Fruit fly (Drosophila melanogaster): ENCODE data around the gene CG34280.

Gene CG34280

DNA sequence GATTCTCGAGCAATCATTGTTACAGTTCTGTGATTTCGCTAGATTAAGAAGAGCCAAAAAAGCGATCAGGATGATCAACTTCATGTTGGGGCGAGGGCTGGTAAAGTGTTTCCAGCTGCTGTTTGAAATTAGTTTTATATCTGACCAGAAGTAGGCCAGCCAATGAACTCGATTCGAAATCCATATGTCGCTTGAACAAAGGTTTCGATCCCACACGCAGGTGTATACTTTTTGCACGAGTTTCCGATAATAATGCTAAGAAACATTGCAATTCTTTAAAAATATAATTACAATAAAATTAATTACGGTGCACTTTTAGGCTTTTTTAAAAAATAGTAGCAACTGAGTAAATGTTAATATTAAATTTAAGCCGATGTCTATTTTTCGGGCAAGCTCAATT, at the start of gene CG34280:
Gene CG34280, minus strand, starts transcription at position 101 of the 400 bp plus-strand sequence.
- TF ChIP-seq noc (tag; optimal IDR thresholded peaks at IDR 0.05) = no peak

DNA sequence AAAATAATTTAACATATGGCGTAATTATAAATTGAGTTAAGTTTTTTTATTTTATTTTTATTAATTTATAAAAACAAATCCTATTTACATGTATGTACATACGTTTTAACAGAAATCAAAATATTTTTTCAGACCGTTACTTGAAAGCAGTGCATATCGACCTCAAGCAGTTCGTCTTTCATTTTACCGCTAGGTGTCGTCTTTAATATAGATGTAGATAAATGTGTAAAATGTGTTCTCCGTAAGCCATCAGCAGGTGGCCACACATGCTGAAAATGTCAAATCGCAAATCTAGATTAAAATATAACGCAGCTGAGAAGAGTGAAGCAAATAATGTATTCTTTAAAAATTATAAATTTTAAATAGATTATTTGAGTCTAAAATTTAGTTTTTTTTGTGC, 45.9 kb upstream of the CG34280 start:
- no peak for TF ChIP-seq noc (tag; optimal IDR thresholded peaks at IDR 0.05)

DNA sequence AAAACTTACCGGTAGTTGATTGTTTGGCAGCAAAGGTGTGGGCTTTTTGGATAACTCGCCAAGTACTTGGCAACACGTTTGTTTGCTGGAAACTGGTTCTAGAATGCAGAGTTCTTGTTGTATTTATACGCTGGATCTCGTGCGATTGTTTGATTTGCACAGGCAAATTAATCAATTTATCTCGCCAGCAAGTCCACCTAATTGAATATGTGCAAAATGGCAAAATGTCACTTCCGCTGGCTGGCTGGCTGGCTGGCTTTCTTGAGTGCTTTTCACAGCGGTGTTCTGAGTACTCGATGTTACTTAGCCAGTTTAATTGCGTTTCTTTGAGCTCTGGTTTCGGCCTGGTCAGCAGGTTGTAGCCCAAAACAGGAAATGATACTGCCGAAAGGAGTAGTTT, 45.2 kb upstream of the CG34280 start, which contains the start of gene Eh:
Gene Eh, minus strand, starts transcription at position 101 of the 400 bp plus-strand sequence.
- TF ChIP-seq noc (tag; optimal IDR thresholded peaks at IDR 0.05) = no peak

DNA sequence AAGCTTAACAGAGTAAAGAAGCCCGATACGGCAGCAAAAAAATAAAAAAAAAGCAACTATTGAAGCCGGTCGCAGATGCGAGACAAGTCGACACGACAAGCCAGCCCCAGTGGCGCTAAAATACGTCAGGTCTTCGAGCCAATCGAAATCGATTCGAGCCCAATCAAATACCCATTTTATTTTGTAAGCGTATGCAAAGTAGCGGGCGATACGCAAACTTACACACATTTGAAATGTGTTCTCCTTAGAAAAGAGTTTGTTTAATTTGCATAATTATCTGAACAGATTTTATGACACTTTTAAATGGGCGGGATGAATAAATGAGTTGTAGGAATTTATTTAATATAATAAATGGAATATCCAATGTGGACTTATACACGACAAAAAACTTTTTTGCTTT, 44.1 kb upstream of the CG34280 start:
- TF ChIP-seq noc (tag; optimal IDR thresholded peaks at IDR 0.05) = no peak

DNA sequence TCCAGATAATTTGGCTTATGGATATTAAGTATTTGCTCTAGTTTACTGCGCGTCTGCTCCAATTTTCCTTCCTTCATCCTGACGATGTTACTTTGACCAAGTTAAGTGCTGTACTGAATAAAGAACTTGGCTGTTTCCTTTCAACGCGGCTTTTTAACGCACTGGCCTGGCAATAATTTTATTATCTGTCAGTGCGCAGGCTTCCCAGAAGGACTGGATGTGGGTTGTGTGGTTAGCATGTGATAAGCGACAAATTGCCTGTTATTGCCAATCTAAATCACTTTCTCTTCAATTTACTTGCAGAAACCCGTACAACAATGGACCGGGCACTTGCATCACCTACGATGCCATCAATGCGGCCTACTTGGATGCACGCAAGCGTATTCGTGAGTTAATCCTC, 37.1 kb upstream of the CG34280 start, which contains the start of gene CG14331:
Gene CG14331, minus strand, starts transcription at position 101 of the 400 bp plus-strand sequence.
- TF ChIP-seq noc (tag; optimal IDR thresholded peaks at IDR 0.05) = no peak

DNA sequence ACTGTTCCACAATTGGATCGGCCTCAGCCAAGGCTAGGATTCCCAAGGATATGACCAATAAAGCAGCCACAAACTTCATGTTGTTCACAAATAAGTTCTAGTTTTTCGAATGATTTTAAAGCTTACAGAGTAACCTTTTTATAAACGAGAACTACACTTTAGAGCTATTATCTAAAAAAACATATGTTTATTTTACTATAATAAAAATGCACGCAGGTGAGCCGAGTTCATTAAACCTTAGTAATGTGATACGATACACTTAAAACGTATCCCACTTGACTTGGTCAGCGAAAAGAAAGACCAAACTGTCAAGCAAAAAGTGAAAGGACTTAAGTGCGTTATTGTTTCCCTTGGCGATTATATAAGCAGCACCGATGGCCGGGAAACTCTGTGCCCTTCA, 30.8 kb upstream of the CG34280 start, which contains the start of gene CG44090:
Gene CG44090, minus strand, starts transcription at position 101 of the 400 bp plus-strand sequence.
- no peak for TF ChIP-seq noc (tag; optimal IDR thresholded peaks at IDR 0.05)

DNA sequence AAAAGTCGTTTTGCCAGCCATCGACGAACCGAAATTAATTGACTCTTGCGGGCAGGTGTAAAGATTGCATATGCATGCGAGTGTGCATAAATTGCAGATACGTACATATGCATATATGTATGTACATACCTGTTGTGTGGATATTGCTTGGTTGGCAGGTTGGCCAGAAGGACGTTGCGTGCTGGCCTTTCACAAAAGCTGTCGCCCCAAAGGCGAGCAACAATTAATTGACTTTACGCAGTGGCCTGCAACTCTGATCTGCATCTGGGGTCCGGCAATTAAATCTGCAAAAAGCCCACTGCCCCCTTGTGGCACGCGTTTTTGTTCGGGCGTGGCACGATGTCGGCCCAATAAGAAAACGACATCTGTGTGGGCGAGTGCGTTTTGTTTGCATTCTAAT, 29.6 kb upstream of the CG34280 start:
- TF ChIP-seq noc (tag; optimal IDR thresholded peaks at IDR 0.05) = no peak

DNA sequence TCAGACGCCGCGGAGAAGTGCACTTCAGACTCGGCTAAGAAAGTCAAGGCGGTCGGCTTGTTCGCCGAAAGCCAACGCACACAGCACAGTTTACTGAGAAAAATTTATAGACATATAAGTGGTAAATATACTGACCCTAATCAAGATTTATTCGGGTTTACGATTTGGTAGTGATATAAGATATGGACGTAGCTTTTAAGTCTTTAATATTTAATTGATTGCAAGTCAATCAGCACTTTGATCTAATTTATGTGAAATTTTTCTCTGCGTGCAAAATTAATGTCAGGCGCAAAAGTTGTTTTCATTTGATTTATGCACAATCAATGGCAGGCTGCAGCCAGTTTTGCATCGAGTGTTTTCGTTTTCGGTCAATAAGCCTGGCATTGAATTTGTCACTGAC, 27.0 kb upstream of the CG34280 start:
- TF ChIP-seq noc (tag; optimal IDR thresholded peaks at IDR 0.05) = no peak

DNA sequence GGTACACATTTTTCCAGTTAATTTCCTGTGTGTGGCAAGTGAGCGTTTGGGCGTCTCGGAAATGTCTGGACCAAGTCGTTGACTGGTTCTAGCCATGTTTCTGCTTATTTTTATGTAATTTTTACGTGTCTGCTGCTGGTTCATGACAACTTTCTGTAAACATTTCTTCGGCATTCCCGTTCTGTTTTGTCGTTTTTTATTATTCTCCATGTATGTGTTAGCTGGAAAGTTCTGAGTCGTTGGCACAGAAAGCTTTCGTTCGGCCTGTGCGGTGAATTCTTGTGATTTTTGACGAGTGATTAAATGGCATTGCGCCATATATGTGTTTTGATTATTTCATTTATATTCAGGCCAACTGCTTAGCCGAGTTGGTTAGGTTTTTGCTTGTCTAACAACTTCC, 22.7 kb upstream of the CG34280 start:
- no peak for TF ChIP-seq noc (tag; optimal IDR thresholded peaks at IDR 0.05)

DNA sequence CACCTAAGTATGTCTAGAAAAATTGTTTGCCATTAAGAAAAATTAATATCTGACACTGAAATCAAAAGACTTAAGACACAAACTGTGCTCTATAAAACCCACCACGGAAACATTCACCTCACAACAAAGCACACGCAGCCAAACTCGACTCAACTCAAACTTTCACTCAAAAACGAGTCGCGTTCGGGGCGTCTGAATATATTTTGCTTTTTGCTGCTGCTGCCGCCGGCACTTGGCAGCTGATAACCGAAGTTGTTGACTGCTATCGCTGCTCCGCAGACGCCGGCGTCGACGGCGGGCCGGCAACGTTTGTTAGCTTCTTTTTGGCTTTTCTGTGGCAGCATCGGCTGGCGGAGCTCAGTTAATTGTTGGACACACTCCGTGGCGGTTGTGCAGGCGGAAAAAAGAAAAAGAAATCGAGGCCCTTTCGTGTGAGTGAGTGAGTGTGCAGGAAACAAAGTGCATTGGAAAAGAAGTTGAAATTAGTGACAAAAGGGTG, 21.9 kb upstream of the CG34280 start, which contains the start of gene cysu:
Gene cysu, plus strand, starts transcription at position 352 of the 499 bp plus-strand sequence.
- TF ChIP-seq noc (tag; optimal IDR thresholded peaks at IDR 0.05) = no peak

DNA sequence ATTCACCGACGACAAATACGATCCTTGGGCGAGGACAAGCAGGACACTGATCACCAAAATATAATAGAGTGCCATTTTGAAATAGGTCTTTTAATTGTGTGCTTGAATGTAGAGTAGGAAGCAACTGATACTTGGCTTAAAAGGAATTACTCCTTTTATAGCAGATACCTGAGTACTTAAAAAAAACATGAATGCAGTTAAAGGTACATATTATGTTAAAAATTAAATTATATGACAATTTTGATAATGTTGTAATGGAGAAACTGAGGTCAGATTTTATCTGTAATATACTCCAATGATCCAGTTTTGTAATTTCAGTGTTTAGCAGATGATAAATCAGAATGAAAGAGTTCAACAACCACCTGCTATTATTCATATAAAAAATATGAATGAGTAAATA, 18.6 kb upstream of the CG34280 start, which contains the start of gene CG14332:
Gene CG14332, minus strand, starts transcription at position 101 of the 400 bp plus-strand sequence.
- TF ChIP-seq noc (tag; optimal IDR thresholded peaks at IDR 0.05) = no peak

DNA sequence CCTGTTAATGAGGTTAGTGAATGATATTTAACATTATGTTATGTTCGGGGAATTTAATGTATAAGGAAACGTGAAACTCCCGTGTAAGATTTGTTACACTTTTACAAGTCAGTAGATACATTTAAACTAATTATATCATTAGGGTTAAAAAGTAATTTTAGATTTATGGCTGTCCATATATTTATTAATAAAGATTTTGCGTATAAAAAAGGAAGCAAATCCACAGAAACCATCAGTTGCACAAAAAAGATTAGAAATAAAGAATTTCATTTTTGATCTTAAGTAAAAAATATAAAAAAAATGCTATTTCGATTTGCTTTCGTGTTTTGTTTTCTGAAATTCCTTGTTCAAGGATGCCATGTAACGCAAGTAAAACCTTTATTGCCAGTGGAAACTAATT, 16.8 kb upstream of the CG34280 start, which contains the start of gene CG42835:
Gene CG42835, plus strand, starts transcription at position 301 of the 400 bp plus-strand sequence.
- no peak for TF ChIP-seq noc (tag; optimal IDR thresholded peaks at IDR 0.05)

DNA sequence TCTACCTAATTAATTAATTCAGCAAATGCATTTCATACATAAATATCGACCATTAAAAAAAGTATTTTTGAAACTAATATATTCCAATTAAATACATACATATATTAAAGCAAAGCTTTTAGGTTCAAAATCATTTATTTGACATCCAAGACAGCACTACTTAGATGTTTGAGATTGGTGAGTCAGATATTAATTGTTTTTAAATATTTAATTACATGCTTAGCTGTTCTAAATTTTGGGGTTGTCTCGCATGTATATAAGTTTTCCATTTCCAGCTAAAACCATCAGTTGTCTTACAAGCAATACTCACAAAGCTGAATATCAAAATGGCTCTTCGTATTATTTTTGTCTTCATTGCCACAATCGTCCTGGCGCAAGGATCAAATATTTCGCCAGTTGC, 14.9 kb upstream of the CG34280 start, which contains the start of gene CG42834:
Gene CG42834, plus strand, starts transcription at position 301 of the 400 bp plus-strand sequence.
- no peak for TF ChIP-seq noc (tag; optimal IDR thresholded peaks at IDR 0.05)

DNA sequence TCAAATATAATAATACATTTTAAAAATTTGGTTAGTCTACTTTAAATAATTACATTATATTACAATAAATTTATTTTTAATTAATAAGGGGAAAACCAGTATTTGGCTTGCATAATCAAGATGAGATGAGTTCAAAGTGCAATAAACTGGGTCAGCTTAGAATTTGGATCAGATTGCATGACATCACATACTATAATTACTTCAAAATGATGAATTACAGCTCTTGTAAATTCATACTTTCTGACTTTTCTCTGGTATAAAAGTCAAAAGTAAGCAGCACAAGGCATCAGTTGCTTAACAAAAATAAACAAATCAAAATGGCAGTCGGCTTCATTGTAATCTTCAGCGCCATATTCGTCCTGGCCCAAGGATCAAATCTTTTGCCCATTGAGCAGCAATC, 13.6 kb upstream of the CG34280 start, which contains the start of gene CG33333:
Gene CG33333, plus strand, starts transcription at position 301 of the 400 bp plus-strand sequence.
- no peak for TF ChIP-seq noc (tag; optimal IDR thresholded peaks at IDR 0.05)

DNA sequence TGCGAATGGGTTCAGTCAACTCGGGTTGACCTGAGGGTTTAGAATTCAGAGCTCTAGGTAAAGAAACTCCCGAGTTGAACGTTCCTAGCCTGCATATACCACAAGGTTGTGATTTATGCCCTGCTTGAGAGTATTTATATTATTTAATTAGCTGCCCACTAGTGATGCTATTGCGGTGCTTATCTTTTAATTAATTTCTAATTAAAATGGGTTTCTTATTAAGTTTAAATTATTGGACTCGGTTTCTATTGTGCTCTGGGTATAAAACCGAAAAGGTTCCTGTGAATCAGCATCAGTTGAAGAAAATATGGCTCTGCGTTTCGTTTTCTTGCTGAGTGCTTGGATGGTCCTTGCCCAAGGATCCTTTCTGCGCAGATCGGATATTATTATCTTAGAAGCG, 11.9 kb upstream of the CG34280 start, which contains the start of gene CG5866:
Gene CG5866, plus strand, starts transcription at position 301 of the 400 bp plus-strand sequence.
- no peak for TF ChIP-seq noc (tag; optimal IDR thresholded peaks at IDR 0.05)

DNA sequence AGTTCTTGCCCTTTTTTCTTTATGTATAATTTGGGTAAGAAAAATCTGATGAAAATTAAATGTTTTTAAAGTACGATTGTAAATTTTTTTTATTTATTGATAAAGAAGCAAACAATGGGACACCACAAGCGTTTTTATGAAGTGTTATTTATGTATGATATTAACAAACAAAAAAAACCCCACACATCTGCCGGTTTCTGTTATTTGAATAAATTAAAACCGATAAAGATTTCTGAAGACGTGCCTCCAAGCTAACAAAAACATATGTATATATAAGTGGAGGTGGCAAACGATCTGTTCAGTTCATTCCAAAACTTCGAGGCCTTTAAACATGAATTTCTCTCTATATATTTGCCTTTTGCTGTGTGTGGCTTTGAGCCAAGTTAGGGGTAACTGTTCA, 10.1 kb upstream of the CG34280 start, which contains the start of gene CG42822:
Gene CG42822, plus strand, starts transcription at position 301 of the 400 bp plus-strand sequence.
- no peak for TF ChIP-seq noc (tag; optimal IDR thresholded peaks at IDR 0.05)

DNA sequence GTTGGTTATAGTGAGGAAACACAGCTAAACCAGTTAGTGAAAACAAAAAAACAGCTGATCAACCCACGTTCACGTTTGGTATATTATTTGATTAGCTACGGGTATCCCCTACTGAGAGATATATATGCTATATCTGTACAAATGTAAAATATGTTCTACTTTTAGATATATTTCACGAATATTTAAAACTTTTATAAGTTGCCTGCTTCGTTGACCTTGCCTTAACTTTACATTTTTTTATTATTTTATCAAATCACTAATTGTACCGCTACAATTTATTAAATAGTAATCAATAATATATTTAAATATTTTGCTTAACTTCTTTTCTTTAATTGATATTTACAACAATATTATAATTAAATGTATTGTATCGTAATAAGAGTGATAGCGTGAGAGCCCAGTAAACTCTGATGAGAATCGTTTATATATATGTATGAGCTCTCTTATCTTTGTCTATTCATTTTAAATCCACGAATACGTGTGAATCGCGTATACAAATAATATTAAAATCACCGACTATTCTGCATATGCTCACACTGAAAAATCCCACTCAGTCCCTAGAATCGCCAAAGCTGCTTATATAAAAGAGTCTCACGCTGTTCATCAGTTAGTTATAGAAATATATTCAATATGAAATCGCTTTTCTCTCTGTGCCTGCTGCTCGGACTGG, 9.1 kb upstream of the CG34280 start, which contains the start of gene CG42821:
Gene CG42821, plus strand, starts transcription at position 620 of the 670 bp plus-strand sequence.
- TF ChIP-seq noc (tag; optimal IDR thresholded peaks at IDR 0.05) = no peak

All from whole organism, larva.